Fruit fly (Drosophila melanogaster) whole organism, wandering third instar larva: ENCODE data around the gene CG4318.
A peak's percentile ranks its signal among the peaks of the same experiment; 100 is the strongest.

Experiments used
- Abd-B ChIP-seq: fragments of >200 bp; optimal IDR thresholded peaks from 2 replicates; lab custom pipeline; 2017; ENCODE audit warnings: missing biosample characterization, missing genetic modification characterization
- CG32264 ChIP-seq: fragments of 200-800 bp; sonication (Bioruptor generic); optimal IDR thresholded peaks from 2 replicates; lab custom pipeline; 2016; ENCODE audit warnings: missing biosample characterization, missing genetic modification characterization
- CG9705 ChIP-seq: fragments of 200-800 bp; sonication (Bioruptor generic); optimal IDR thresholded peaks from 2 replicates; lab custom pipeline; 2018; ENCODE audit warnings: missing biosample characterization, mild to moderate bottlenecking, missing genetic modification characterization
- CrebA ChIP-seq: fragments of 200-800 bp; sonication (Bioruptor generic); optimal IDR thresholded peaks from 2 replicates; lab custom pipeline; 2016; ENCODE audit warnings: missing biosample characterization, mild to moderate bottlenecking, missing genetic modification characterization, borderline replicate concordance
- Dfd ChIP-seq: fragments of >200 bp; optimal IDR thresholded peaks from 2 replicates; lab custom pipeline; 2017; ENCODE audit warnings: missing biosample characterization, missing genetic modification characterization
- Dif ChIP-seq: fragments of 200-275, 200-300 bp; sonication (Bioruptor generic); optimal IDR thresholded peaks from 2 replicates; lab custom pipeline; 2018; ENCODE audit warnings: missing biosample characterization, missing genetic modification characterization; ENCODE audit not compliant: partially characterized antibody
- GATAd ChIP-seq: sonication (Bioruptor generic); optimal IDR thresholded peaks from 2 replicates; lab custom pipeline; 2016; ENCODE audit warnings: missing biosample characterization, missing genetic modification characterization
- HLH106 ChIP-seq: fragments of 200-800 bp; optimal IDR thresholded peaks from 3 replicates; lab custom pipeline; 2019; ENCODE audit warnings: missing biosample characterization, mild to moderate bottlenecking, missing genetic modification characterization, moderate library complexity
- Hnf4 ChIP-seq: fragments of 200-800 bp; sonication (Bioruptor generic); optimal IDR thresholded peaks from 2 replicates; lab custom pipeline; 2016; ENCODE audit warnings: missing biosample characterization, mild to moderate bottlenecking, missing genetic modification characterization
- Hr78 ChIP-seq: fragments of >200 bp; optimal IDR thresholded peaks from 2 replicates; lab custom pipeline; 2017; ENCODE audit warnings: missing biosample characterization, missing genetic modification characterization
- Hr83 ChIP-seq: fragments of 200-300 bp; sonication (Bioruptor generic); optimal IDR thresholded peaks from 2 replicates; lab custom pipeline; 2016; ENCODE audit warnings: missing biosample characterization, mild to moderate bottlenecking, missing genetic modification characterization, moderate library complexity; ENCODE audit not compliant: poor library complexity, severe bottlenecking
- Jra ChIP-seq: sonication (Bioruptor generic); optimal IDR thresholded peaks from 2 replicates; lab custom pipeline; 2016; ENCODE audit warnings: missing biosample characterization, missing genetic modification characterization
- Mio ChIP-seq: sonication (Bioruptor generic); optimal IDR thresholded peaks from 2 replicates; lab custom pipeline; 2016; ENCODE audit warnings: missing biosample characterization, missing genetic modification characterization
- Myc ChIP-seq: fragments of >200 bp; optimal IDR thresholded peaks from 2 replicates; lab custom pipeline; 2017
- N ChIP-seq: fragments of >200 bp; optimal IDR thresholded peaks from 2 replicates; lab custom pipeline; 2018; ENCODE audit warnings: missing biosample characterization, missing external identifiers, missing genetic modification characterization
- OdsH ChIP-seq: fragments of 200-800 bp; sonication (Bioruptor generic); optimal IDR thresholded peaks from 2 replicates; lab custom pipeline; 2016; ENCODE audit warnings: missing biosample characterization, mild to moderate bottlenecking, missing genetic modification characterization
- Rel ChIP-seq, 2 experiments: fragments of 200-800 bp; sonication (Bioruptor generic) in 1 of 2; optimal IDR thresholded peaks; 2 replicates in 1 of 2; 3 replicates in 1 of 2; lab custom pipeline; 2016 to 2019; ENCODE audit warnings: mild to moderate bottlenecking in 2 of 2, missing biosample characterization in 2 of 2, missing genetic modification characterization in 2 of 2, moderate library complexity in 1 of 2
- Sp1 ChIP-seq: fragments of 200-800 bp; sonication (Bioruptor generic); optimal IDR thresholded peaks from 3 replicates; lab custom pipeline; 2019; ENCODE audit warnings: missing biosample characterization, mild to moderate bottlenecking, missing genetic modification characterization, moderate library complexity
- Vsx2 ChIP-seq: fragments of 200-300, 225-300 bp; sonication (Bioruptor generic); optimal IDR thresholded peaks from 2 replicates; lab custom pipeline; 2018; ENCODE audit warnings: missing biosample characterization, missing genetic modification characterization; ENCODE audit not compliant: partially characterized antibody
- br ChIP-seq: fragments of 200-800 bp; sonication (Bioruptor generic); optimal IDR thresholded peaks from 2 replicates; lab custom pipeline; 2016; ENCODE audit warnings: missing biosample characterization, missing genetic modification characterization
- brk ChIP-seq: fragments of 200-800 bp; sonication (Bioruptor generic); optimal IDR thresholded peaks from 2 replicates; lab custom pipeline; 2016; ENCODE audit warnings: missing biosample characterization, mild to moderate bottlenecking, missing genetic modification characterization
- dl ChIP-seq, 2 experiments: fragments of 175-275, 200-275 bp in 1 of 2; fragments of 200-275 bp in 1 of 2; sonication (Bioruptor generic); optimal IDR thresholded peaks; lab custom pipeline; 2018; ENCODE audit warnings: mild to moderate bottlenecking in 2 of 2, missing biosample characterization in 2 of 2, missing genetic modification characterization in 2 of 2, moderate library complexity in 2 of 2; ENCODE audit not compliant: partially characterized antibody in 2 of 2, insufficient read depth in 1 of 2
- dmrt93B ChIP-seq: fragments of 200-800 bp; sonication (Bioruptor generic); optimal IDR thresholded peaks from 2 replicates; lab custom pipeline; 2018; ENCODE audit warnings: missing biosample characterization, mild to moderate bottlenecking, missing genetic modification characterization
- dsf ChIP-seq: sonication (Bioruptor generic); optimal IDR thresholded peaks from 2 replicates; lab custom pipeline; 2016; ENCODE audit warnings: missing biosample characterization, missing genetic modification characterization, borderline replicate concordance
- ey ChIP-seq: fragments of 200-800 bp; sonication (Bioruptor generic); optimal IDR thresholded peaks from 2 replicates; lab custom pipeline; 2016; ENCODE audit warnings: missing biosample characterization, missing genetic modification characterization
- foxo ChIP-seq, 2 experiments: fragments of 200-800 bp; sonication (Bioruptor generic); optimal IDR thresholded peaks; 2 replicates in 1 of 2; 3 replicates in 1 of 2; lab custom pipeline; 2016 to 2017; ENCODE audit warnings: missing biosample characterization in 2 of 2, missing genetic modification characterization in 2 of 2
- fru ChIP-seq: fragments of 200-800 bp; sonication (Bioruptor generic); optimal IDR thresholded peaks from 3 replicates; lab custom pipeline; 2016; ENCODE audit warnings: missing biosample characterization, mild to moderate bottlenecking, missing genetic modification characterization
- h ChIP-seq: fragments of 200-800 bp; sonication (Bioruptor generic); optimal IDR thresholded peaks from 3 replicates; lab custom pipeline; 2016; ENCODE audit warnings: missing biosample characterization, mild to moderate bottlenecking, missing genetic modification characterization
- jim ChIP-seq: fragments of 175-275, 200-325 bp; sonication (Bioruptor generic); optimal IDR thresholded peaks from 2 replicates; lab custom pipeline; 2016; ENCODE audit warnings: missing biosample characterization, mild to moderate bottlenecking, missing genetic modification characterization
- lola ChIP-seq: fragments of >200 bp; optimal IDR thresholded peaks from 2 replicates; lab custom pipeline; 2017; ENCODE audit warnings: missing biosample characterization, missing genetic modification characterization
- pan ChIP-seq: fragments of >200 bp; optimal IDR thresholded peaks from 2 replicates; lab custom pipeline; 2017
- psq ChIP-seq: fragments of 200-800 bp; sonication (Bioruptor generic); optimal IDR thresholded peaks from 3 replicates; lab custom pipeline; 2017; ENCODE audit warnings: missing biosample characterization, mild to moderate bottlenecking, missing genetic modification characterization, moderate library complexity
- rgr ChIP-seq: fragments of 200-800 bp; sonication (Bioruptor generic); optimal IDR thresholded peaks from 3 replicates; lab custom pipeline; 2016; ENCODE audit warnings: missing biosample characterization, mild to moderate bottlenecking, missing genetic modification characterization
- sage ChIP-seq: fragments of 200-800 bp; sonication (Bioruptor generic); optimal IDR thresholded peaks from 2 replicates; lab custom pipeline; 2016; ENCODE audit warnings: missing biosample characterization, mild to moderate bottlenecking, missing genetic modification characterization
- sv ChIP-seq: fragments of 200-800 bp; sonication (Bioruptor generic); optimal IDR thresholded peaks from 3 replicates; lab custom pipeline; 2016; ENCODE audit warnings: missing biosample characterization, missing genetic modification characterization
- tai ChIP-seq: sonication (Bioruptor generic); optimal IDR thresholded peaks from 2 replicates; lab custom pipeline; 2016; ENCODE audit warnings: missing biosample characterization, missing genetic modification characterization
- usp ChIP-seq: fragments of >200 bp; optimal IDR thresholded peaks from 2 replicates; lab custom pipeline; 2017; ENCODE audit warnings: missing biosample characterization, missing genetic modification characterization
- woc ChIP-seq: sonication (Bioruptor generic); optimal IDR thresholded peaks from 2 replicates; lab custom pipeline; 2016; ENCODE audit warnings: missing biosample characterization, mild to moderate bottlenecking, missing genetic modification characterization

CG4318 gene

dm6 chrX:13135702-13136101 lies 19.0 kb downstream of the CG4318 start:
- TF ChIP-seq Rel (GFP tag; optimal IDR thresholded peaks at IDR 0.05; lab: Kevin White, UChicago): no peak
- TF ChIP-seq Rel (tag; optimal IDR thresholded peaks at IDR 0.05; lab: Kevin White, UChicago): no peak
- no peak for TF ChIP-seq lola (GFP tag; lab: Kevin White, UChicago)
- no peak for TF ChIP-seq usp
- peak; percentile 3 for TF ChIP-seq ey (GFP tag; lab: Kevin White, UChicago)
- peak; percentile 23 for TF ChIP-seq rgr (GFP tag; lab: Kevin White, UChicago)
- TF ChIP-seq pan: no peak
- no peak for TF ChIP-seq dmrt93B (GFP tag; lab: Kevin White, UChicago)
- no peak for TF ChIP-seq Jra (GFP tag; lab: Kevin White, UChicago)
- no peak for TF ChIP-seq woc (GFP tag; lab: Kevin White, UChicago)
- TF ChIP-seq Myc (lab: Kevin White, UChicago): no peak
- no peak for TF ChIP-seq dsf (GFP tag; lab: Kevin White, UChicago)
- no peak for TF ChIP-seq Sp1 (GFP tag; lab: Kevin White, UChicago)
- TF ChIP-seq h (GFP tag; lab: Kevin White, UChicago): peak; percentile 42
- TF ChIP-seq sv (GFP tag; lab: Kevin White, UChicago): peak; percentile 35
- no peak for TF ChIP-seq GATAd (GFP tag; lab: Kevin White, UChicago)
- no peak for TF ChIP-seq Dfd (GFP tag; lab: Kevin White, UChicago)
- TF ChIP-seq br (GFP tag; lab: Kevin White, UChicago): peak; percentile 19
- TF ChIP-seq N: no peak
- TF ChIP-seq CG32264: no peak
- no peak for TF ChIP-seq CrebA (GFP tag; lab: Kevin White, UChicago)
- TF ChIP-seq brk: no peak
- TF ChIP-seq Hr83 (GFP tag; lab: Kevin White, UChicago): no peak
- TF ChIP-seq psq (GFP tag; lab: Kevin White, UChicago): peak; percentile 18
- TF ChIP-seq tai (GFP tag; lab: Kevin White, UChicago): no peak
- no peak for TF ChIP-seq Dif (GFP tag; lab: Kevin White, UChicago)
- TF ChIP-seq Vsx2 (GFP tag; lab: Kevin White, UChicago): no peak
- no peak for TF ChIP-seq OdsH
- no peak for TF ChIP-seq Hr78 (GFP tag; lab: Kevin White, UChicago)
- no peak for TF ChIP-seq dl (GFP tag; optimal IDR thresholded peaks at IDR 0.05; lab: Kevin White, UChicago; ENCODE audit: insufficient read depth in 1 of 2, partially characterized antibody in 2 of 2)
- peak in 1 of 2 experiments; percentile 23 for TF ChIP-seq foxo (GFP tag; optimal IDR thresholded peaks at IDR 0.05; lab: Kevin White, UChicago)
- TF ChIP-seq CG9705 (GFP tag; lab: Kevin White, UChicago): no peak
- no peak for TF ChIP-seq Abd-B (GFP tag; lab: Kevin White, UChicago)
- no peak for TF ChIP-seq jim (GFP tag; lab: Kevin White, UChicago)
- TF ChIP-seq Mio (GFP tag; lab: Kevin White, UChicago): no peak
- TF ChIP-seq Hnf4 (GFP tag; lab: Kevin White, UChicago): peak; percentile 23
- peak; percentile 31 for TF ChIP-seq fru (GFP tag; lab: Kevin White, UChicago)
- no peak for TF ChIP-seq HLH106
- no peak for TF ChIP-seq sage (GFP tag; lab: Kevin White, UChicago)
- TF ChIP-seq, all 38 proteins: peak for 9

DNA sequence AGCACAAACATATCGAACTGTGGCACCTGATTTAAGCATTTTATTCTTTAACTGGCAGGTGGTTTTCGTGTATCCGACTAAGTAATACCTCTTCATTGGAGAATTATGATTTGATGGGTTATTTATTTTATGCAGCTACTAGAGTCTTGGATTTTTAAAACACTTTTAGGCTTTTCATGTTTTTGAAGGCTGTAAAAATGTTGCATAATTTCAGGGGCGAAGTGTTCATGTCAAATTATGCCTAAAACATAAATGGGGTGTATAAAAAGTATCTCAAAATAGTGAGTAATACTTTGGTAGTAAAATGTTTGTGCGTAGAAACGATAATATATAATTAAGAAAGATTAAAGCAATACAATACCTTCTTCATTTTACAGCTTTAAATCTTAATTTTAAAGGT lies 19.9 kb downstream of the CG4318 start:
- no peak for TF ChIP-seq Hnf4 (GFP tag; lab: Kevin White, UChicago)
- no peak for TF ChIP-seq fru (GFP tag; lab: Kevin White, UChicago)
- no peak for TF ChIP-seq Sp1 (GFP tag; lab: Kevin White, UChicago)
- TF ChIP-seq N: peak; percentile 22
- peak; percentile 70 for TF ChIP-seq Myc (lab: Kevin White, UChicago)
- TF ChIP-seq, all 38 proteins: peak for 2
